Worm (Caenorhabditis elegans) whole organism, mixed stage, embryonic: Measurements from ENCODE around the gene mksr-2.

Experiments used
- blmp-1 ChIP-seq: fragments of 150-350 bp; optimal IDR thresholded peaks from 2 replicates; lab custom pipeline; 2014; ENCODE audit warnings: missing biosample characterization, missing genetic modification characterization
- ceh-83 ChIP-seq: fragments of 200-800 bp; sonication (Bioruptor generic); optimal IDR thresholded peaks from 2 replicates; lab custom pipeline; 2018; ENCODE audit warnings: mild to moderate bottlenecking, missing genetic modification characterization, missing compliant biosample characterization
- elt-1 ChIP-seq: sonication (generic microtip); optimal IDR thresholded peaks from 2 replicates; lab custom pipeline; 2017; ENCODE audit warnings: missing genetic modification characterization, mild to moderate bottlenecking, missing compliant biosample characterization, antibody characterized with exemption, moderate library complexity, borderline replicate concordance; ENCODE audit not compliant: insufficient read depth
- lin-13 ChIP-seq: fragments of 150-350 bp; optimal IDR thresholded peaks from 2 replicates; lab custom pipeline; 2014; ENCODE audit warnings: missing biosample characterization, missing genetic modification characterization
- lsy-2 ChIP-seq: fragments of 150-350 bp; optimal IDR thresholded peaks from 2 replicates; lab custom pipeline; 2014; ENCODE audit warnings: missing biosample characterization, missing genetic modification characterization
- nhr-12 ChIP-seq: fragments of 150-350 bp; optimal IDR thresholded peaks from 2 replicates; lab custom pipeline; 2014; ENCODE audit warnings: missing biosample characterization, missing genetic modification characterization
- nhr-2 ChIP-seq: fragments of 150-350 bp; optimal IDR thresholded peaks from 2 replicates; lab custom pipeline; 2014; ENCODE audit warnings: missing biosample characterization, missing genetic modification characterization
- nhr-237 ChIP-seq: fragments of 150-350 bp; optimal IDR thresholded peaks from 2 replicates; lab custom pipeline; 2014; ENCODE audit warnings: missing biosample characterization, missing genetic modification characterization
- nhr-76 ChIP-seq: sonication (generic microtip); optimal IDR thresholded peaks from 2 replicates; lab custom pipeline; 2017; ENCODE audit warnings: missing biosample characterization, missing genetic modification characterization
- pha-4 ChIP-seq: fragments of 150-350 bp; optimal IDR thresholded peaks from 2 replicates; lab custom pipeline; 2018; ENCODE audit warnings: missing biosample characterization, missing genetic modification reagents, missing genetic modification characterization
- snpc-4 ChIP-seq: fragments of 150-350 bp; optimal IDR thresholded peaks from 2 replicates; lab custom pipeline; 2014; ENCODE audit warnings: missing biosample characterization, missing genetic modification characterization
- unc-62 ChIP-seq: fragments of 150-350 bp; optimal IDR thresholded peaks from 2 replicates; lab custom pipeline; 2014; ENCODE audit warnings: missing biosample characterization, missing genetic modification reagents, missing genetic modification characterization
- ztf-11 ChIP-seq: fragments of 150-350 bp; optimal IDR thresholded peaks from 2 replicates; lab custom pipeline; 2014; ENCODE audit warnings: missing biosample characterization, missing genetic modification characterization

DNA sequence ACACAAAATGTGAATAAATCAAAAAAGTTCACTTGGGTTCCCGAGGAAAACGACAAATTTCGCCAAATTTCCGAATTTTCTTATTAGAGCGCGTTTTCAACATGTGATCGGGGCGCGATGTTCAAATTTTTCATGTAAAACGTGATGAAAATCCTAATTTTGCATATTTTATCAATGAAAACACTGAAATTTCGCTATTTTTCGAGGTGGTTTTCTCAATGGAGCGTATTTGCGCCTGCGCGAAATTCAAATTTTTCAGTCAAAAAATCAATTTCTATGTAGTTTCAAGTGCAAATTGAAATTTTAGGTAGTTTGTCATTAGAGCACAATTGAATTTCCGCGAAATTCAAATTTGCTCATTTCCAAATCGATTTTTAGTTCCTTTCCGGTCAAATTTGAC, 1.0 kb upstream of the mksr-2 start:
- TF ChIP-seq snpc-4 (tag; lab: Kevin White, UChicago) (no peak), pha-4 (tag; lab: Kevin White, UChicago) (no peak), nhr-237 (tag; lab: Kevin White, UChicago) (no peak), blmp-1 (no peak), elt-1 (no peak), ztf-11 (no peak), lin-13 (tag; lab: Kevin White, UChicago) (no peak), unc-62 (no peak), lsy-2 (tag; lab: Kevin White, UChicago) (no peak), nhr-76 (tag; lab: Kevin White, UChicago) (no peak), nhr-2 (tag; lab: Kevin White, UChicago) (no peak), ceh-83 (GFP tag; lab: Kevin White, UChicago) (no peak), nhr-12 (no peak)
